Worm (Caenorhabditis elegans): ENCODE measurements around the gene noah-2.

- TF ChIP-seq nhr-11 (tag; optimal IDR thresholded peaks at IDR 0.05) (no peak), fkh-10 (GFP tag; optimal IDR thresholded peaks at IDR 0.05) (no peak), nhr-77 (tag; optimal IDR thresholded peaks at IDR 0.05) (no peak), ztf-11 (tag; optimal IDR thresholded peaks at IDR 0.05) (no peak), F44E2.7 (GFP tag; IDR thresholded peaks at IDR 0.05) (no peak), ceh-28 (tag; optimal IDR thresholded peaks at IDR 0.05) (no peak), jun-1 (tag; optimal IDR thresholded peaks at IDR 0.05) (no peak), egl-43 (GFP tag; IDR thresholded peaks at IDR 0.05) (no peak), saeg-2 (GFP tag; IDR thresholded peaks at IDR 0.05) (no peak), dmd-8 (GFP tag; IDR thresholded peaks at IDR 0.05) (no peak), egl-27 (tag; optimal IDR thresholded peaks at IDR 0.05) (no peak), mdl-1 (tag; optimal IDR thresholded peaks at IDR 0.05) (peak in 1 of 2 experiments; percentile 8), nhr-48 (tag; optimal IDR thresholded peaks at IDR 0.05) (no peak), nhr-237 (tag; optimal IDR thresholded peaks at IDR 0.05) (no peak)
Observed at ce11 chrIV:14046777-14047176, 44.3 kb upstream of the noah-2 start.
